Fruit fly (Drosophila melanogaster) whole organism, prepupa: Measurements from ENCODE around the gene CG10286.

Source experiments
- CG10631 ChIP-seq: fragments of 200-800 bp; sonication (Bioruptor generic); optimal IDR thresholded peaks from 2 replicates; lab custom pipeline; 2016; ENCODE audit warnings: missing biosample characterization, missing genetic modification characterization
- CG10669 ChIP-seq: fragments of 200-800 bp; sonication (Bioruptor generic); optimal IDR thresholded peaks from 3 replicates; lab custom pipeline; 2018; ENCODE audit warnings: missing biosample characterization, mild to moderate bottlenecking, missing genetic modification characterization, moderate library complexity
- CG15336 ChIP-seq: fragments of 200-800 bp; sonication (Bioruptor generic); IDR thresholded peaks from 2 replicates; pipeline ENCODE4 v1.3.6; 2022; ENCODE audit warnings: missing biosample characterization, missing genetic modification characterization
- CG16779 ChIP-seq: fragments of 200-800 bp; sonication (Bioruptor generic); optimal IDR thresholded peaks from 3 replicates; lab custom pipeline; 2017; ENCODE audit warnings: missing biosample characterization, mild to moderate bottlenecking, missing genetic modification characterization
- CG3032 ChIP-seq: fragments of 200-800 bp; optimal IDR thresholded peaks from 2 replicates; lab custom pipeline; 2019; ENCODE audit warnings: missing biosample characterization, mild to moderate bottlenecking, missing genetic modification characterization, moderate library complexity
- CG32006 ChIP-seq: fragments of 200-800 bp; sonication (Bioruptor generic); optimal IDR thresholded peaks from 3 replicates; lab custom pipeline; 2017; ENCODE audit warnings: missing biosample characterization, mild to moderate bottlenecking, missing genetic modification characterization
- CG34406 ChIP-seq: fragments of 200-800 bp; sonication (Bioruptor generic); optimal IDR thresholded peaks from 3 replicates; lab custom pipeline; 2016; ENCODE audit warnings: missing biosample characterization, missing genetic modification characterization
- CG3919 ChIP-seq: fragments of 200-800 bp; sonication (Bioruptor generic); optimal IDR thresholded peaks from 3 replicates; lab custom pipeline; 2016; ENCODE audit warnings: missing biosample characterization, missing genetic modification characterization
- CG4318 ChIP-seq: fragments of 200-800 bp; sonication (Bioruptor generic); optimal IDR thresholded peaks from 3 replicates; lab custom pipeline; 2017; ENCODE audit warnings: missing biosample characterization, mild to moderate bottlenecking, missing genetic modification characterization
- CG6276 ChIP-seq: fragments of 200-800 bp; sonication (Bioruptor generic); optimal IDR thresholded peaks from 2 replicates; lab custom pipeline; 2017; ENCODE audit warnings: missing biosample characterization, mild to moderate bottlenecking, missing genetic modification characterization
- CG6792 ChIP-seq: fragments of 200-800 bp; sonication (Bioruptor generic); optimal IDR thresholded peaks from 3 replicates; lab custom pipeline; 2016; ENCODE audit warnings: missing biosample characterization, missing genetic modification characterization
- CG6854 ChIP-seq: fragments of 200-800 bp; sonication (Bioruptor generic); optimal IDR thresholded peaks from 2 replicates; lab custom pipeline; 2017; ENCODE audit warnings: missing biosample characterization, mild to moderate bottlenecking, missing genetic modification characterization
- CG7368 ChIP-seq: fragments of 200-800 bp; sonication (Bioruptor generic); optimal IDR thresholded peaks from 3 replicates; lab custom pipeline; 2016; ENCODE audit warnings: missing biosample characterization, missing genetic modification characterization
- CG8632 ChIP-seq: fragments of 200-800 bp; sonication (Bioruptor generic); optimal IDR thresholded peaks from 3 replicates; lab custom pipeline; 2016; ENCODE audit warnings: missing biosample characterization, missing genetic modification characterization
- CG9139 ChIP-seq: fragments of 200-800 bp; sonication (Bioruptor generic); optimal IDR thresholded peaks from 3 replicates; lab custom pipeline; 2017; ENCODE audit warnings: missing biosample characterization, mild to moderate bottlenecking, missing genetic modification characterization
- Eip75B ChIP-seq: fragments of 200-800 bp; sonication (Bioruptor generic); optimal IDR thresholded peaks from 3 replicates; lab custom pipeline; 2016; ENCODE audit warnings: missing biosample characterization, missing genetic modification characterization
- Eip78C ChIP-seq: fragments of 200-800 bp; sonication (Bioruptor generic); peaks from one replicate; lab custom pipeline; 2016; ENCODE audit warnings: missing biosample characterization, missing genetic modification characterization
- Eip93F ChIP-seq: fragments of 200-800 bp; sonication (Bioruptor generic); optimal IDR thresholded peaks from 2 replicates; lab custom pipeline; 2016; ENCODE audit warnings: missing biosample characterization, mild to moderate bottlenecking, missing genetic modification characterization
- Hr39 ChIP-seq: fragments of 200-800 bp; sonication (Bioruptor generic); optimal IDR thresholded peaks from 2 replicates; lab custom pipeline; 2016; ENCODE audit warnings: missing biosample characterization, missing genetic modification characterization
- Hr4 ChIP-seq: fragments of 200-800 bp; sonication (Bioruptor generic); optimal IDR thresholded peaks from 3 replicates; lab custom pipeline; 2016; ENCODE audit warnings: missing biosample characterization, missing genetic modification characterization
- Lpt ChIP-seq: fragments of 200-800 bp; sonication (Bioruptor generic); optimal IDR thresholded peaks from 3 replicates; lab custom pipeline; 2016; ENCODE audit warnings: missing biosample characterization, missing genetic modification characterization
- Met ChIP-seq: fragments of 200-800 bp; sonication (Bioruptor generic); optimal IDR thresholded peaks from 3 replicates; lab custom pipeline; 2016; ENCODE audit warnings: missing biosample characterization, missing genetic modification characterization
- OdsH ChIP-seq: fragments of 200-800 bp; sonication (Bioruptor generic); optimal IDR thresholded peaks from 3 replicates; lab custom pipeline; 2016; ENCODE audit warnings: missing biosample characterization, missing genetic modification characterization
- Smox ChIP-seq: fragments of 200-800 bp; sonication (Bioruptor generic); optimal IDR thresholded peaks from 3 replicates; lab custom pipeline; 2016; ENCODE audit warnings: missing biosample characterization, missing genetic modification characterization
- Sox102F ChIP-seq: fragments of 200-800 bp; sonication (Bioruptor generic); optimal IDR thresholded peaks from 2 replicates; lab custom pipeline; 2016; ENCODE audit warnings: missing biosample characterization, mild to moderate bottlenecking, missing genetic modification characterization
- Sox14 ChIP-seq: fragments of 200-800 bp; sonication (Bioruptor generic); optimal IDR thresholded peaks from 3 replicates; lab custom pipeline; 2016; ENCODE audit warnings: missing biosample characterization, missing genetic modification characterization
- Sox15 ChIP-seq: fragments of 200-800 bp; sonication (Bioruptor generic); optimal IDR thresholded peaks from 3 replicates; lab custom pipeline; 2016; ENCODE audit warnings: missing biosample characterization, missing genetic modification characterization
- achi ChIP-seq: fragments of 200-800 bp; sonication (Bioruptor generic); optimal IDR thresholded peaks from 3 replicates; lab custom pipeline; 2016; ENCODE audit warnings: missing biosample characterization, missing genetic modification characterization
- acj6 ChIP-seq: fragments of 200-800 bp; sonication (Bioruptor generic); optimal IDR thresholded peaks from 3 replicates; lab custom pipeline; 2016; ENCODE audit warnings: missing biosample characterization, missing genetic modification characterization
- dac ChIP-seq: fragments of 200-800 bp; sonication (Bioruptor generic); optimal IDR thresholded peaks from 2 replicates; lab custom pipeline; 2017; ENCODE audit warnings: missing biosample characterization, mild to moderate bottlenecking, missing genetic modification characterization
- dsx ChIP-seq: fragments of 200-800 bp; optimal IDR thresholded peaks from 3 replicates; lab custom pipeline; 2019; ENCODE audit warnings: missing biosample characterization, mild to moderate bottlenecking, missing genetic modification characterization, moderate library complexity; ENCODE audit not compliant: poor library complexity, severe bottlenecking
- fd59A ChIP-seq: fragments of 200-800 bp; sonication (Bioruptor generic); optimal IDR thresholded peaks from 2 replicates; lab custom pipeline; 2017; ENCODE audit warnings: missing biosample characterization, mild to moderate bottlenecking, missing genetic modification characterization, missing genetic modification reagents
- fd85E ChIP-seq: fragments of 200-800 bp; sonication (Bioruptor generic); optimal IDR thresholded peaks from 3 replicates; lab custom pipeline; 2016; ENCODE audit warnings: missing biosample characterization, missing genetic modification characterization
- fkh ChIP-seq: fragments of 200-800 bp; sonication (Bioruptor generic); optimal IDR thresholded peaks from 3 replicates; lab custom pipeline; 2017; ENCODE audit warnings: missing biosample characterization, mild to moderate bottlenecking, missing genetic modification characterization, moderate library complexity
- net ChIP-seq: fragments of 200-800 bp; sonication (Bioruptor generic); optimal IDR thresholded peaks from 3 replicates; lab custom pipeline; 2016; ENCODE audit warnings: missing biosample characterization, missing genetic modification characterization
- salr ChIP-seq, 2 experiments: fragments of 200-800 bp; sonication (Bioruptor generic); optimal IDR thresholded peaks; 3 replicates each; lab custom pipeline; 2016 to 2018; ENCODE audit warnings: missing biosample characterization in 2 of 2, missing genetic modification characterization in 2 of 2, mild to moderate bottlenecking in 1 of 2
- spab ChIP-seq: fragments of 200-800 bp; sonication (Bioruptor generic); optimal IDR thresholded peaks from 2 replicates; lab custom pipeline; 2017; ENCODE audit warnings: missing biosample characterization, mild to moderate bottlenecking, missing genetic modification characterization, missing genetic modification reagents
- ss ChIP-seq, 2 experiments: fragments of 200-800 bp; sonication (Bioruptor generic); optimal IDR thresholded peaks; 2 replicates in 1 of 2; 3 replicates in 1 of 2; lab custom pipeline; 2017 to 2018; ENCODE audit warnings: mild to moderate bottlenecking in 2 of 2, missing biosample characterization in 2 of 2, missing genetic modification characterization in 2 of 2, moderate library complexity in 1 of 2
- svp ChIP-seq: fragments of 200-800 bp; sonication (Bioruptor generic); peaks from one replicate; lab custom pipeline; 2016; ENCODE audit warnings: missing biosample characterization, missing genetic modification characterization
- topi ChIP-seq: fragments of 200-800 bp; sonication (Bioruptor generic); optimal IDR thresholded peaks from 3 replicates; lab custom pipeline; 2016; ENCODE audit warnings: missing biosample characterization, missing genetic modification characterization
- vri ChIP-seq: fragments of 200-800 bp; sonication (Bioruptor generic); optimal IDR thresholded peaks from 3 replicates; lab custom pipeline; 2016; ENCODE audit warnings: missing biosample characterization, mild to moderate bottlenecking, missing genetic modification characterization

Gene CG10286

DNA sequence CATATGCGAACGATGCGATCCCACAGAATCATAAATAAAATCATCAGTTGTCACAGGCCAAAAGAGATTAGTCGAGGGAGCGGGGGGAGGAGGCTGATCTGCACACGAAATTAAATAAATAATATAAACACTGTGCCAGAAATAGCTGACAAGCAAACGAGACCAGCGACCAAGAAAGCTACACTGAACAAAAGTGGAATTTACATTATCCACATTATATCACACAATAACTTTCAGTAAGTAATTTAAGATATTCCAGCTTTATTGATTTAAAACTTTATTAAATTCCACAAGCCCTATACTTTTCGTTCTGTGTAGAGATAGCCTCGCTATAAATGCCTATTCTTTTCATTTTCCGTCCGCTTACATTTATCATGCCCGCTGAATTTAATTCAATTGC is 35.4 kb downstream of the CG10286 start (continued):
- TF ChIP-seq svp (GFP tag; lab: Kevin White, UChicago) (peak; percentile 84), CG4318 (GFP tag; lab: Kevin White, UChicago) (peak; percentile 61), dac (GFP tag; lab: Kevin White, UChicago) (peak; percentile 53), CG10669 (GFP tag; lab: Kevin White, UChicago) (peak; percentile 64), net (GFP tag; lab: Kevin White, UChicago) (peak; percentile 69), CG8632 (GFP tag; lab: Kevin White, UChicago) (peak; percentile 73), ss (GFP tag; optimal IDR thresholded peaks at IDR 0.05; lab: Kevin White, UChicago) (peak; percentile 15), topi (GFP tag; lab: Kevin White, UChicago) (peak; percentile 75), Eip93F (GFP tag; lab: Kevin White, UChicago) (no peak), Hr39 (peak; percentile 71)

DNA sequence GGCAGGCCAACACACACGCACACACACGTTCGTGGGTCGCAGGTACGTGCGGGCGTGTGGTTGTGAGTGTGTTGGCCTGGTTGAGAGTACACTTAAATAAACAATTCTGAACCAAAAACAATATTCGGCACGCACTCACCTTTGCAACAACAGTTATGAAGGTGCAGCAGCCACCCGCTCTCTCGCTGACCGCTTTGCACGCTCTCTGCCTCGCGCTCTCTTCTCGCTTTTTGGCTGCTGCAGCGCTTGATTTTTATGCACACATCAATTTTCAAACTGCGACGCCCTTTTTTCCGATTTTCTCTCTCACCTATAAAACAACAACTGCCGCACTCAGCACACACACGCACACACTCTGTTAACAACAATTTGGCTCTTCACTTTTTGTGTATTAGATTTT is 36.5 kb downstream of the CG10286 start:
- TF ChIP-seq Eip78C (GFP tag; lab: Kevin White, UChicago) (peak; percentile 62), svp (GFP tag; lab: Kevin White, UChicago) (peak; percentile 50), Met (GFP tag; lab: Kevin White, UChicago) (no peak), fd85E (GFP tag; lab: Kevin White, UChicago) (peak; percentile 35)

DNA sequence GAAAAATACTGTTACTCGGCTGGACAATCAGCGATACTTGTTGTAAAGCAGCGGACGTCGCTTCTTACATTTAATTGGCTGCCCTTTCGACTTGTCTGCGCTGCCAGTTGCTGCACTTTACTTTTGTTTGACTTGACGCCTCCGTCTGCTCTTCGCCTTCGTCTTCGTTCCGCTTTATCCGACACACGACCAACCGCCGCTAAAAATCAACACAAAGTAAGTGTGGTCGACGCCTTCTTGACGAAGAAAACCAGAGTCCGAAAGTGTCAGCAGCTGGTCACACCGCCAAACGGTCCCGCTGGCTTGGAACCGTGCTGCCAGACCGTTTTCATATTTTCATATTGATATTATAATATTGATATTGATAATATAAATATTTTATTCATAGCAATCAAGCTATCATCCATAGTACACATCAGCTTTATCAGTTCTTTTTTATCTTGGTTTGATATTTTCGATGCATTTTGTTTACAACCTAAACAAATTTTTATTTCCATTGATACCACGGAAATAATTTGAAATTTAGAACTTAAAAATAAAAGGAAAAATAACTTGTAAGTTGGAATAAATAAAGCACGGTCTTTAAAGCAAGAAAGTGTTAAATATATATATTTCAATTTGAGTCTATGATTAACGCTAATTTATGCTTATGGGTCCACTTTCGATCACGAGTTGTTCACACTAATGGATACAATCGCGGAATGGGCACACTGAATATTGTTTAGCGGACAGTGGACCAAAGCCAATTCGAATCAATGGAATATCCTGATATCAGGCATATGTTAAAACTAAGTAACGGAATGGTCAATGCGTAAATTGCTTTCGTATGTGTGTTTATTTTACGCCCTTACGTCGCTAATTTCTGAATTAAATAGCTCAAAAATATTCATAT is 37.2 kb downstream of the CG10286 start, which contains the start of gene Dmtn:
Gene Dmtn (minus strand): TSS at position 222 of the 892 bp plus-strand sequence.
- TF ChIP-seq Hr4 (peak; percentile 35), Eip75B (no peak), CG15336 (GFP tag; lab: Robert Waterston, UW) (no peak), Eip93F (GFP tag; lab: Kevin White, UChicago) (peak; percentile 51), CG3032 (tag; lab: Kevin White, UChicago) (peak; percentile 10), salr (GFP tag; optimal IDR thresholded peaks at IDR 0.05; lab: Kevin White, UChicago) (peak in 1 of 2 experiments; percentile 27), vri (GFP tag; lab: Kevin White, UChicago) (peak; percentile 39), Sox15 (GFP tag; lab: Kevin White, UChicago) (no peak), net (GFP tag; lab: Kevin White, UChicago) (peak; percentile 34), CG10631 (peak; percentile 0), achi (peak; percentile 29), fd59A (no peak), CG6276 (GFP tag; lab: Kevin White, UChicago) (no peak), CG9139 (GFP tag; lab: Kevin White, UChicago) (peak; percentile 39), ss (GFP tag; optimal IDR thresholded peaks at IDR 0.05; lab: Kevin White, UChicago) (peak in 1 of 2 experiments; percentile 16), CG6854 (GFP tag; lab: Kevin White, UChicago) (peak; percentile 57), dsx (GFP tag; lab: Kevin White, UChicago) (peak; percentile 63), spab (GFP tag; lab: Kevin White, UChicago) (no peak), CG16779 (tag; lab: Kevin White, UChicago) (peak; percentile 37), svp (GFP tag; lab: Kevin White, UChicago) (peak; percentile 73), CG32006 (peak; percentile 21), Lpt (GFP tag; lab: Kevin White, UChicago) (no peak), OdsH (peak; percentile 22), CG34406 (GFP tag; lab: Kevin White, UChicago) (peak; percentile 15), Sox14 (GFP tag; lab: Kevin White, UChicago) (peak; percentile 29), CG6792 (GFP tag; lab: Kevin White, UChicago) (no peak), fkh (GFP tag; lab: Kevin White, UChicago) (peak; percentile 68), Eip78C (GFP tag; lab: Kevin White, UChicago) (peak; percentile 55), acj6 (GFP tag; lab: Kevin White, UChicago) (no peak), CG7368 (no peak), CG3919 (GFP tag; lab: Kevin White, UChicago) (peak; percentile 59), Sox102F (GFP tag; lab: Kevin White, UChicago) (peak; percentile 9), Smox (GFP tag; lab: Kevin White, UChicago) (peak; percentile 11)
